Worm (Caenorhabditis elegans) whole organism, midembryonic: ENCODE results near the gene fbxc-25.

ENCODE experiments used
- T22C8.4 ChIP-seq: fragments of 200-800 bp; sonication (Bioruptor generic); IDR thresholded peaks from 2 replicates; pipeline ENCODE4 v1.3.6; 2022; ENCODE audit warnings: missing genetic modification characterization, missing compliant biosample characterization
- cog-1 ChIP-seq: sonication (generic microtip); optimal IDR thresholded peaks from 2 replicates; lab custom pipeline; 2016; ENCODE audit warnings: missing genetic modification characterization, missing compliant biosample characterization
- flt-1 ChIP-seq: fragments of 200-800 bp; sonication (Bioruptor generic); IDR thresholded peaks from 2 replicates; pipeline ENCODE4 v1.3.6; 2022; ENCODE audit warnings: missing genetic modification characterization, missing compliant biosample characterization
- klf-2 ChIP-seq: fragments of 200-800 bp; sonication (Bioruptor generic); conservative IDR thresholded peaks from 2 replicates; pipeline ENCODE4 v1.3.6; 2022; ENCODE audit warnings: missing genetic modification reagents, missing genetic modification characterization, missing compliant biosample characterization
- med-1 ChIP-seq: sonication (generic microtip); optimal IDR thresholded peaks from 2 replicates; lab custom pipeline; 2017; ENCODE audit warnings: missing genetic modification characterization, mild to moderate bottlenecking, missing compliant biosample characterization, antibody characterized with exemption, missing genetic modification reagents; ENCODE audit not compliant: insufficient read depth
- ref-1 ChIP-seq: fragments of 200-800 bp; sonication (Bioruptor generic); conservative IDR thresholded peaks from 2 replicates; pipeline ENCODE4 v1.3.6; 2022; ENCODE audit warnings: missing genetic modification reagents, missing genetic modification characterization, missing compliant biosample characterization
- tab-1 ChIP-seq: fragments of 200-800 bp; sonication (Bioruptor generic); IDR thresholded peaks from 2 replicates; pipeline ENCODE4 v1.3.6; 2022; ENCODE audit warnings: missing genetic modification characterization, missing compliant biosample characterization
- ztf-23 ChIP-seq: fragments of 200-800 bp; sonication (Bioruptor generic); IDR thresholded peaks from 2 replicates; pipeline ENCODE4 v1.3.6; 2022; ENCODE audit warnings: missing genetic modification reagents, missing genetic modification characterization, missing compliant biosample characterization
- ztf-29 ChIP-seq: fragments of 200-800 bp; sonication (Bioruptor generic); IDR thresholded peaks from 2 replicates; pipeline ENCODE4 v1.3.6; 2022; ENCODE audit warnings: missing genetic modification reagents, missing genetic modification characterization, missing compliant biosample characterization

Gene fbxc-25

ce11 chrII:2295817-2296315 is at the start of gene fbxc-25:
TSS of gene fbxc-25 (minus strand) at chrII:2296265.
- no peak for TF ChIP-seq tab-1 (GFP tag; lab: Robert Waterston, UW)
- TF ChIP-seq ztf-23 (GFP tag; lab: Robert Waterston, UW) = no peak
- TF ChIP-seq klf-2 (GFP tag; lab: Robert Waterston, UW) = no peak
- no peak for TF ChIP-seq flt-1 (GFP tag; lab: Robert Waterston, UW)
- TF ChIP-seq T22C8.4 (GFP tag; lab: Robert Waterston, UW) = no peak
- no peak for TF ChIP-seq med-1 (GFP tag; lab: Kevin White, UChicago)
- TF ChIP-seq ref-1 (GFP tag; lab: Robert Waterston, UW) = no peak
- no peak for TF ChIP-seq ztf-29 (GFP tag; lab: Robert Waterston, UW)
- TF ChIP-seq cog-1 (tag; lab: Kevin White, UChicago) = no peak

ce11 chrII:2342004-2342479 is 46.0 kb upstream of the fbxc-25 start, which contains the start of gene F43C11.6:
TSS of gene F43C11.6 (plus strand) at chrII:2342429.
- TF ChIP-seq ztf-29 (GFP tag; lab: Robert Waterston, UW) (no peak), klf-2 (GFP tag; lab: Robert Waterston, UW) (no peak), tab-1 (GFP tag; lab: Robert Waterston, UW) (no peak), ref-1 (GFP tag; lab: Robert Waterston, UW) (no peak), cog-1 (tag; lab: Kevin White, UChicago) (no peak), med-1 (GFP tag; lab: Kevin White, UChicago) (no peak), flt-1 (GFP tag; lab: Robert Waterston, UW) (no peak)

DNA sequence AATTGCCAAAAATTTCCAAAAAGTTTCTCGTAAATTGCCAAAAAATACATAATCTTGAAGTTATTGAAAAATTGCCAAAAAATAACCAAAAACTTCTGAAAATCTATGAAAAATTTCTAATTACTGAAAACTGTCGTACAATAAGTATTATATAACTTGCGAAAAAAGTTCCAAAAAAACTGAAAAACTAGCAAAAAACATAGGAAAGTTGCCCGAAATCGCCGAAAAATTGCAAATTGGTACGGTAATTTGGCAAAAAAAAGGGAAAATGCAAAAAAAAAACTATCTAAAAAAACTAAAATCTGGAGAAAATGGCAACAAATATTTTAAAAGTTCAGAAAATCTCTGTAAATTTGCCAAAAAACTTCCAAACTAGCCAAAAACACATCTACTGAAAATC is 45.5 kb upstream of the fbxc-25 start, which contains the start of gene enri-1:
enri-1 (minus strand) TSS at position 101 of the 400 bp plus-strand sequence.
- TF ChIP-seq ref-1 (GFP tag; lab: Robert Waterston, UW) (no peak), ztf-29 (GFP tag; lab: Robert Waterston, UW) (no peak)

DNA sequence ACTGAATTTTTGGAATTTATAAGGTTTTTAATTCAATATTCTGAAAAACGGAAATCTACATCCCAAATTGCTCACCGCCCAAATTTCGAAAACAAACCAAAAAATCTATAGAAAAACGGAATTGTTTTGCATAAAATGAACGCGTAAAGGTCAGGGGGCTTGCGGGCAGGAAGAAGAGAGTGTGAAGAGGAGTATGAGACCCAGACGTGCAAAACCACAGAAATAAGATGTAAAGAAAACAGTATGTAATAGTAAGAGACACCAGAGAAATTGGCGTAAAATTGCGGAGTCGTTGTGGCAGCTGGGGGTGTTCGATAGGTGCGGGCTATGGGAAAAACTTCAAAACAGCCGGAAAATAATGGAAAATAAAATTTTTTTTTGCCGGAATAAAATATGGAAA is 44.9 kb upstream of the fbxc-25 start:
- no peak for TF ChIP-seq ztf-29 (GFP tag; lab: Robert Waterston, UW)
- TF ChIP-seq med-1 (GFP tag; lab: Kevin White, UChicago) = no peak
- TF ChIP-seq cog-1 (tag; lab: Kevin White, UChicago) = no peak
- no peak for TF ChIP-seq T22C8.4 (GFP tag; lab: Robert Waterston, UW)
- TF ChIP-seq tab-1 (GFP tag; lab: Robert Waterston, UW) = no peak
- TF ChIP-seq ztf-23 (GFP tag; lab: Robert Waterston, UW) = no peak
- no peak for TF ChIP-seq flt-1 (GFP tag; lab: Robert Waterston, UW)
- no peak for TF ChIP-seq klf-2 (GFP tag; lab: Robert Waterston, UW)
- no peak for TF ChIP-seq ref-1 (GFP tag; lab: Robert Waterston, UW)

DNA sequence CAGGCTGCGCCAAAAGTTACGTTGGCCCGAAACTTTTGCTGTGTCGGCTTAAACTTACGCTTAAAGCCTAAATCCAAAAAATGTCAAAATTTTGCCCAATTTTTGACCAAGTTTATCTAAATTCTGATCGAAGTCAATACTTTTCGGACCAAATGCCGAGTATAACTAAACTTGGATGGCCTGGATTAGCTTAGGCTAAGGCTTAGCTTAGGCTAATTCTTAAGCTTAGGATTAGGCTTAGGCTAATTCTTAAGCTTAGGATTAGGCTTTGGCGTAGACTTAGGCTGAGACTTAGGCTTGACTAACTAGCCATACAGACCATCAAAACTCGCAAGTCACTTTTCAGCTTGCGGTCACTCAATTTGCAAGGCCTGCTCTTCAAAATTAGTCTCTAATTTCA is 40.1 kb upstream of the fbxc-25 start:
- TF ChIP-seq klf-2 (GFP tag; lab: Robert Waterston, UW) (no peak), cog-1 (tag; lab: Kevin White, UChicago) (no peak), ztf-29 (GFP tag; lab: Robert Waterston, UW) (no peak), flt-1 (GFP tag; lab: Robert Waterston, UW) (no peak), tab-1 (GFP tag; lab: Robert Waterston, UW) (no peak), ref-1 (GFP tag; lab: Robert Waterston, UW) (no peak)

DNA sequence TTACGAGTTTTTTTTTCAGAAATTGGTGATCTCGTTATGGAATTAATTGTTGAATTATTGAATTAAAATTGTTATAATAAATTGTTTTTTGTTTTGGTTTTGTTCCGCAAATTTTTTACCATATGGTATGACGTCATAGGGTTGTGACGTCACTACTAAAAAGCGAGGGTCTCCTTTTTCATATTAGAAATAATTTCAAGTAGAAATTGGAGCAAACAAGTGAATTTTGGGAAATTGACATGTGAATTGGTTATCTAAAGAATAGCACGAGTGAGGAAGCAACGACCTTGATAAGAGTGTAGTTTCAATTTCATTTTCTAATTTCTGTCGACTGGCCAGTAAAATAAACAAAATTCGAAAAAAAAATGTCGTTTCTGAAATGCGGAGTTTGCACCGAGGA is 39.5 kb upstream of the fbxc-25 start, which contains the start of gene F43C11.7:
F43C11.7 (plus strand) TSS at position 326 of the 400 bp plus-strand sequence.
- TF ChIP-seq klf-2 (GFP tag; lab: Robert Waterston, UW) (no peak), ztf-23 (GFP tag; lab: Robert Waterston, UW) (no peak), ref-1 (GFP tag; lab: Robert Waterston, UW) (no peak), ztf-29 (GFP tag; lab: Robert Waterston, UW) (no peak), tab-1 (GFP tag; lab: Robert Waterston, UW) (no peak), T22C8.4 (GFP tag; lab: Robert Waterston, UW) (no peak), med-1 (GFP tag; lab: Kevin White, UChicago) (no peak)

DNA sequence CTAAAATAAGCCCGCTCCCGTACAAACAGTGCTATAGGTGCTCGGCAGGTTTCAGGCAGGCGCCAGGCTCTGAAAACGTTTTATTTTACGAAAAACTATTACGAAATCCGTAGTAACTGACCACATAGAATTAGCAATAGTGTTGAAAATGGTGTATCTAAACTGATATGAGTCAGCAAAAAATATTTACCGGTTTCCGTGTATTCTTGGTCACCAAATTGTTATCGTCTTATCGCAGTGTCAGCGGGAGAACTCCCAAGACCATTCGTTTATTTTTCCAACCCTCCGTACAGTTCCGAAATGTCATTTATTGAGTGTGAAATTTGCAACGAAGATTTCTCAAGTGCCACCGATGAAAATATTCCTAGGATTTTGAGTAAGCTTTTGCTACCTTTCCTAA is 36.2 kb upstream of the fbxc-25 start, which contains the start of gene F43C11.8:
F43C11.8 (plus strand) TSS at position 301 of the 400 bp plus-strand sequence.
- no peak for TF ChIP-seq flt-1 (GFP tag; lab: Robert Waterston, UW)
- no peak for TF ChIP-seq med-1 (GFP tag; lab: Kevin White, UChicago)
- no peak for TF ChIP-seq ztf-29 (GFP tag; lab: Robert Waterston, UW)

DNA sequence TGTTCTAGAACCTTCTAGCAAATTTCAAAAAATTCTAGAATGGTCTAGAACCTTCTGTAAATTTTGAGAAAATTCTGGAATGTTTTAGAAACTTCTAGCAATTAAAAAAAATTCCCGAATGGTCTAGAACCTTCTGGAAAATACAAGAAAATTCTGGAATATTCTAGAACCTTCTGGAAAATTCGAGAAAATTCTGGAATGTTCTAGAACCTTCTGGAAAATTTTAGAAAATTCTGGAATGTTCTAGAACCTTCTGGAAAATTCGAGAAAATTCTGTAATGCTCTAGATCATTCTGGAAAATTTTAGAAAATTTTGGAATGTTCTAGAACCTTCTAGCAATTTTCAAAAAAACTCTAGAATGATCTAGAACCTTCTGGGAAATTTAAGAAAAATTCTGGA is 34.4 kb upstream of the fbxc-25 start:
- TF ChIP-seq T22C8.4 (GFP tag; lab: Robert Waterston, UW) (no peak), ztf-23 (GFP tag; lab: Robert Waterston, UW) (no peak), flt-1 (GFP tag; lab: Robert Waterston, UW) (peak; percentile 63), ref-1 (GFP tag; lab: Robert Waterston, UW) (no peak)

- no peak for TF ChIP-seq med-1 (GFP tag; lab: Kevin White, UChicago)
- no peak for TF ChIP-seq flt-1 (GFP tag; lab: Robert Waterston, UW)
- no peak for TF ChIP-seq ztf-23 (GFP tag; lab: Robert Waterston, UW)
- TF ChIP-seq ref-1 (GFP tag; lab: Robert Waterston, UW) = no peak
- no peak for TF ChIP-seq cog-1 (tag; lab: Kevin White, UChicago)
- no peak for TF ChIP-seq T22C8.4 (GFP tag; lab: Robert Waterston, UW)
- TF ChIP-seq tab-1 (GFP tag; lab: Robert Waterston, UW) = no peak
- TF ChIP-seq ztf-29 (GFP tag; lab: Robert Waterston, UW) = no peak
- TF ChIP-seq klf-2 (GFP tag; lab: Robert Waterston, UW) = no peak
Observed at ce11 chrII:2328963-2329442, 32.9 kb upstream of the fbxc-25 start, which contains the start of the genes ZK1240.8 and ZK1240.1. TSS of gene ZK1240.8 (minus strand) at chrII:2329063. TSS of gene ZK1240.1 (plus strand) at chrII:2329392.
